Fruit fly (Drosophila melanogaster) whole organism, embryonic: ENCODE measurements around the gene Orp8.
A peak's percentile ranks its signal among the peaks of the same experiment; 100 is the strongest.

Experiments
- Atf-2 ChIP-seq: fragments of 200-800 bp; sonication (Bioruptor generic); optimal IDR thresholded peaks from 2 replicates; lab custom pipeline; 2016; ENCODE audit warnings: missing biosample characterization, missing genetic modification characterization
- Atf6 ChIP-seq: fragments of 200-800 bp; sonication (Bioruptor generic); IDR thresholded peaks from 2 replicates; pipeline ENCODE4 v1.3.6; 2022; ENCODE audit warnings: missing biosample characterization, missing genetic modification characterization
- CG11247 ChIP-seq: fragments of 200-800 bp; sonication (Bioruptor generic); IDR thresholded peaks from 2 replicates; pipeline ENCODE4 v1.3.6; 2022; ENCODE audit warnings: missing biosample characterization, missing genetic modification characterization
- CG11398 ChIP-seq: fragments of 200-800 bp; sonication (Bioruptor generic); optimal IDR thresholded peaks from 2 replicates; lab custom pipeline; 2016; ENCODE audit warnings: missing biosample characterization, missing genetic modification characterization
- CG12155 ChIP-seq: fragments of 200-800 bp; sonication (Bioruptor generic); optimal IDR thresholded peaks from 3 replicates; lab custom pipeline; 2016; ENCODE audit warnings: missing biosample characterization, missing genetic modification characterization
- CG12299 ChIP-seq: fragments of 200-800 bp; sonication (Bioruptor generic); optimal IDR thresholded peaks from 2 replicates; lab custom pipeline; 2018; ENCODE audit warnings: missing biosample characterization, mild to moderate bottlenecking, missing genetic modification characterization
- CG1233 ChIP-seq: fragments of 200-800 bp; sonication (Bioruptor generic); optimal IDR thresholded peaks from 4 replicates; lab custom pipeline; 2018; ENCODE audit warnings: missing biosample characterization, mild to moderate bottlenecking, missing genetic modification characterization
- CG12769 ChIP-seq: fragments of 200-800 bp; sonication (Bioruptor generic); optimal IDR thresholded peaks from 2 replicates; lab custom pipeline; 2019; ENCODE audit warnings: missing biosample characterization, mild to moderate bottlenecking, missing genetic modification characterization, moderate library complexity
- CG15011 ChIP-seq: fragments of 200-800 bp; sonication (Bioruptor generic); optimal IDR thresholded peaks from 3 replicates; lab custom pipeline; 2018; ENCODE audit warnings: missing biosample characterization, mild to moderate bottlenecking, missing genetic modification characterization
- CG15601 ChIP-seq: fragments of 200-800 bp; sonication (Bioruptor generic); optimal IDR thresholded peaks from 3 replicates; lab custom pipeline; 2019; ENCODE audit warnings: missing biosample characterization, mild to moderate bottlenecking, missing genetic modification characterization, moderate library complexity
- CG16779 ChIP-seq: fragments of 200-800 bp; sonication (Bioruptor generic); IDR thresholded peaks from 2 replicates; pipeline ENCODE4 v1.3.6; 2022; ENCODE audit warnings: missing biosample characterization, missing genetic modification characterization
- CG30020 ChIP-seq: fragments of 200-800 bp; optimal IDR thresholded peaks from 2 replicates; lab custom pipeline; 2019; ENCODE audit warnings: missing biosample characterization, mild to moderate bottlenecking, missing genetic modification characterization, moderate library complexity
- CG34376 ChIP-seq: fragments of 200-800 bp; sonication (Bioruptor generic); optimal IDR thresholded peaks from 2 replicates; lab custom pipeline; 2018; ENCODE audit warnings: missing biosample characterization, mild to moderate bottlenecking, missing genetic modification characterization
- CG6689 ChIP-seq: fragments of 200-800 bp; sonication (Bioruptor generic); IDR thresholded peaks from 2 replicates; pipeline ENCODE4 v1.3.6; 2022; ENCODE audit warnings: missing biosample characterization, missing genetic modification characterization
- CG8089 ChIP-seq: fragments of 200-800 bp; sonication (Bioruptor generic); optimal IDR thresholded peaks from 3 replicates; lab custom pipeline; 2016; ENCODE audit warnings: missing biosample characterization, missing genetic modification characterization
- Dad ChIP-seq: fragments of 200-800 bp; sonication (Bioruptor generic); optimal IDR thresholded peaks from 3 replicates; lab custom pipeline; 2016; ENCODE audit warnings: missing biosample characterization, missing genetic modification characterization
- Dll ChIP-seq: fragments of 200-800 bp; sonication (Bioruptor generic); IDR thresholded peaks from 4 replicates; pipeline ENCODE4 v1.3.6; 2022; ENCODE audit warnings: missing biosample characterization, missing genetic modification characterization; ENCODE audit not compliant: partially characterized antibody
- Eip74EF ChIP-seq, 2 experiments: fragments of 200-800 bp in 1 of 2; fragments of >200 bp in 1 of 2; sonication (Bioruptor generic) in 1 of 2; optimal IDR thresholded peaks; 2 replicates each; lab custom pipeline; 2017 to 2019; ENCODE audit warnings: missing biosample characterization in 2 of 2, missing genetic modification characterization in 2 of 2, mild to moderate bottlenecking in 1 of 2, moderate library complexity in 1 of 2
- HmgZ ChIP-seq: fragments of 200-800 bp; sonication (Bioruptor generic); optimal IDR thresholded peaks from 2 replicates; lab custom pipeline; 2018; ENCODE audit warnings: missing biosample characterization, mild to moderate bottlenecking, missing genetic modification characterization
- Hsf ChIP-seq: fragments of 200-800 bp; sonication (Bioruptor generic); optimal IDR thresholded peaks from 3 replicates; lab custom pipeline; 2016; ENCODE audit warnings: missing biosample characterization, missing genetic modification characterization
- Kr ChIP-seq: fragments of 200-800 bp; sonication (Bioruptor generic); optimal IDR thresholded peaks from 2 replicates; lab custom pipeline; 2017; ENCODE audit warnings: missing biosample characterization, mild to moderate bottlenecking, missing genetic modification characterization
- Mad ChIP-seq: fragments of 200-800 bp; sonication (Bioruptor generic); optimal IDR thresholded peaks from 2 replicates; lab custom pipeline; 2016; ENCODE audit warnings: missing biosample characterization, missing genetic modification characterization
- Pdp1 ChIP-seq, 2 experiments: fragments of 200-800 bp; sonication (Bioruptor generic); optimal IDR thresholded peaks; 3 replicates each; lab custom pipeline; 2016; ENCODE audit warnings: missing biosample characterization in 2 of 2, missing genetic modification characterization in 2 of 2, mild to moderate bottlenecking in 1 of 2, moderate library complexity in 1 of 2
- Poxn ChIP-seq: fragments of 200-800 bp; sonication (Bioruptor generic); IDR thresholded peaks from 2 replicates; pipeline ENCODE4 v1.3.6; 2022; ENCODE audit warnings: missing biosample characterization, missing genetic modification characterization
- Sry-β ChIP-seq: fragments of 200-800 bp; sonication (Bioruptor generic); optimal IDR thresholded peaks from 2 replicates; lab custom pipeline; 2018; ENCODE audit warnings: missing biosample characterization, mild to moderate bottlenecking, missing genetic modification characterization, moderate library complexity
- Xbp1 ChIP-seq: fragments of 200-800 bp; sonication (Bioruptor generic); optimal IDR thresholded peaks from 3 replicates; lab custom pipeline; 2016; ENCODE audit warnings: missing biosample characterization, mild to moderate bottlenecking, missing genetic modification characterization
- ase ChIP-seq: fragments of 200-800 bp; sonication (Bioruptor generic); IDR thresholded peaks from 3 replicates; pipeline ENCODE4 v1.3.6; 2022; ENCODE audit warnings: missing biosample characterization, missing genetic modification characterization
- chif ChIP-seq, 2 experiments: fragments of 200-800 bp; sonication (Bioruptor generic); optimal IDR thresholded peaks; 3 replicates each; lab custom pipeline; 2016; ENCODE audit warnings: missing biosample characterization in 2 of 2, missing genetic modification characterization in 2 of 2
- crol ChIP-seq: fragments of 200-800 bp; sonication (Bioruptor generic); IDR thresholded peaks from 2 replicates; pipeline ENCODE4 v1.3.6; 2022; ENCODE audit warnings: missing biosample characterization, missing genetic modification characterization
- crp ChIP-seq, 2 experiments: fragments of 200-800 bp; sonication (Bioruptor generic); optimal IDR thresholded peaks; 2 replicates in 1 of 2; 3 replicates in 1 of 2; lab custom pipeline; 2017; ENCODE audit warnings: missing biosample characterization in 2 of 2, missing genetic modification characterization in 2 of 2, mild to moderate bottlenecking in 1 of 2, moderate library complexity in 1 of 2
- dan ChIP-seq: fragments of 200-800 bp; sonication (Bioruptor generic); IDR thresholded peaks from 2 replicates; pipeline ENCODE4 v1.3.6; 2022; ENCODE audit warnings: missing biosample characterization, missing genetic modification characterization
- exex ChIP-seq: fragments of 200-800 bp; sonication (Bioruptor generic); optimal IDR thresholded peaks from 4 replicates; lab custom pipeline; 2018; ENCODE audit warnings: missing biosample characterization, mild to moderate bottlenecking, missing genetic modification characterization, moderate library complexity
- eyg ChIP-seq: fragments of 200-800 bp; sonication (Bioruptor generic); optimal IDR thresholded peaks from 3 replicates; lab custom pipeline; 2016; ENCODE audit warnings: missing biosample characterization, missing genetic modification characterization
- gem ChIP-seq: fragments of 200-800 bp; sonication (Bioruptor generic); optimal IDR thresholded peaks from 2 replicates; lab custom pipeline; 2019; ENCODE audit warnings: missing biosample characterization, mild to moderate bottlenecking, missing genetic modification characterization, moderate library complexity
- grn ChIP-seq: fragments of 200-800 bp; sonication (Bioruptor generic); optimal IDR thresholded peaks from 3 replicates; lab custom pipeline; 2017; ENCODE audit warnings: missing biosample characterization, missing genetic modification characterization
- gsb-n ChIP-seq: fragments of 200-800 bp; sonication (Bioruptor generic); optimal IDR thresholded peaks from 3 replicates; lab custom pipeline; 2018; ENCODE audit warnings: missing biosample characterization, mild to moderate bottlenecking, missing genetic modification characterization
- jigr1 ChIP-seq: fragments of 200-800 bp; sonication (Bioruptor generic); IDR thresholded peaks from 3 replicates; pipeline ENCODE4 v1.3.6; 2022; ENCODE audit warnings: missing biosample characterization, missing genetic modification characterization
- kni ChIP-seq: fragments of 200-800 bp; sonication (Bioruptor generic); optimal IDR thresholded peaks from 3 replicates; lab custom pipeline; 2017; ENCODE audit warnings: mild to moderate bottlenecking, missing biosample characterization, missing genetic modification reagents, missing genetic modification characterization
- lab ChIP-seq: fragments of 200-800 bp; sonication (Bioruptor generic); optimal IDR thresholded peaks from 3 replicates; lab custom pipeline; 2017; ENCODE audit warnings: missing biosample characterization, missing genetic modification characterization, mild to moderate bottlenecking, moderate library complexity, missing genetic modification reagents
- lov ChIP-seq, 2 experiments: fragments of 200-800 bp in 1 of 2; fragments of >200 bp in 1 of 2; sonication (Bioruptor generic) in 1 of 2; IDR thresholded peaks in 1 of 2; optimal IDR thresholded peaks in 1 of 2; 2 replicates in 1 of 2; 3 replicates in 1 of 2; pipeline versions ENCODE4 v1.3.6 to Lab custom; 2017 to 2022; ENCODE audit warnings: missing biosample characterization in 1 of 2, missing genetic modification characterization in 1 of 2
- maf-S ChIP-seq: fragments of 200-800 bp; sonication (Bioruptor generic); optimal IDR thresholded peaks from 2 replicates; lab custom pipeline; 2016; ENCODE audit warnings: missing biosample characterization, missing genetic modification characterization
- mirr ChIP-seq: fragments of 200-800 bp; sonication (Bioruptor generic); optimal IDR thresholded peaks from 3 replicates; lab custom pipeline; 2018; ENCODE audit warnings: missing biosample characterization, mild to moderate bottlenecking, missing genetic modification characterization
- pros ChIP-seq: fragments of 200-800 bp; sonication (Bioruptor generic); optimal IDR thresholded peaks from 3 replicates; lab custom pipeline; 2019; ENCODE audit warnings: missing biosample characterization, mild to moderate bottlenecking, missing genetic modification characterization, moderate library complexity
- repo ChIP-seq: fragments of 200-800 bp; sonication (Bioruptor generic); optimal IDR thresholded peaks from 2 replicates; lab custom pipeline; 2016; ENCODE audit warnings: missing biosample characterization, missing genetic modification characterization
- rib ChIP-seq: fragments of 200-800 bp; sonication (Bioruptor generic); IDR thresholded peaks from 2 replicates; pipeline ENCODE4 v1.3.6; 2022; ENCODE audit warnings: missing biosample characterization, missing genetic modification characterization
- seq ChIP-seq: fragments of 200-800 bp; sonication (Bioruptor generic); IDR thresholded peaks from 2 replicates; pipeline ENCODE4 v1.3.6; 2022; ENCODE audit warnings: missing biosample characterization, missing genetic modification characterization
- sim ChIP-seq: fragments of 200-800 bp; sonication (Bioruptor generic); IDR thresholded peaks from 2 replicates; pipeline ENCODE4 v1.3.6; 2022; ENCODE audit warnings: missing biosample characterization, missing genetic modification characterization
- ssp ChIP-seq: fragments of 200-800 bp; sonication (Bioruptor generic); IDR thresholded peaks from 2 replicates; pipeline ENCODE4 v1.3.6; 2022; ENCODE audit warnings: missing biosample characterization, missing genetic modification characterization
- sug ChIP-seq: fragments of 200-800 bp; optimal IDR thresholded peaks from 2 replicates; lab custom pipeline; 2019; ENCODE audit warnings: missing biosample characterization, mild to moderate bottlenecking, missing genetic modification characterization, moderate library complexity
- vvl ChIP-seq: fragments of 200-800 bp; sonication (Bioruptor generic); IDR thresholded peaks from 2 replicates; pipeline ENCODE4 v1.3.6; 2022; ENCODE audit warnings: missing biosample characterization, missing genetic modification characterization

Gene Orp8

dm6 chr3R:20316599-20316998, 7.5 kb downstream of the Orp8 start:
- TF ChIP-seq CG1233 (GFP tag; lab: Kevin White, UChicago) (no peak), Mad (GFP tag; lab: Kevin White, UChicago) (no peak), CG8089 (GFP tag; lab: Kevin White, UChicago) (no peak), CG34376 (GFP tag; lab: Kevin White, UChicago) (peak; percentile 46), CG6689 (no peak), Xbp1 (no peak), CG12299 (tag; lab: Kevin White, UChicago) (no peak), Atf-2 (GFP tag; lab: Kevin White, UChicago) (no peak), eyg (GFP tag; lab: Kevin White, UChicago) (no peak), Poxn (GFP tag; lab: Robert Waterston, UW) (no peak), mirr (GFP tag; lab: Kevin White, UChicago) (peak; percentile 66), kni (GFP tag; lab: Kevin White, UChicago) (no peak), Pdp1 (GFP tag; optimal IDR thresholded peaks at IDR 0.05; lab: Kevin White, UChicago) (peak in 1 of 2 experiments; percentile 66), gem (peak; percentile 54), grn (GFP tag; lab: Kevin White, UChicago) (peak; percentile 53), Sry-β (no peak), rib (no peak), crp (GFP tag; optimal IDR thresholded peaks at IDR 0.05; lab: Kevin White, UChicago) (no peak), sug (peak; percentile 76), CG16779 (GFP tag; lab: Robert Waterston, UW) (no peak), pros (GFP tag; lab: Kevin White, UChicago) (no peak), gsb-n (no peak), exex (peak; percentile 75), ase (no peak), CG12769 (tag; lab: Kevin White, UChicago) (no peak), ssp (no peak), sim (no peak), HmgZ (no peak)

dm6 chr3R:20317402-20318165, 8.4 kb downstream of the Orp8 start:
- TF ChIP-seq Dll (GFP tag; lab: Robert Waterston, UW) (0 out of 4 replicates have a peak, but pooled peaks have one; percentile 13), lab (GFP tag; lab: Kevin White, UChicago) (peak; percentile 66), chif (GFP tag; optimal IDR thresholded peaks at IDR 0.05; lab: Kevin White, UChicago) (no peak), maf-S (no peak), CG11247 (no peak), jigr1 (GFP tag; lab: Robert Waterston, UW) (no peak), seq (no peak), repo (GFP tag; lab: Kevin White, UChicago) (no peak), CG11398 (GFP tag; lab: Kevin White, UChicago) (no peak), Hsf (GFP tag; lab: Kevin White, UChicago) (no peak), crol (peak; percentile 61; the same call in 1 of the 2 replicates), Eip74EF (GFP tag; optimal IDR thresholded peaks at IDR 0.05; lab: Kevin White, UChicago) (no peak), Atf6 (GFP tag; lab: Robert Waterston, UW) (peak; percentile 18; the same call in 1 of the 2 replicates), CG30020 (tag; lab: Kevin White, UChicago) (no peak), CG12155 (GFP tag; lab: Kevin White, UChicago) (no peak), exex (peak; percentile 53), Kr (GFP tag; lab: Kevin White, UChicago) (no peak), CG15601 (tag; lab: Kevin White, UChicago) (no peak), lov (optimal IDR thresholded peaks at IDR 0.05; lab: Kevin White, UChicago) (no peak), lov (GFP tag; IDR thresholded peaks at IDR 0.05; lab: Robert Waterston, UW) (0 out of 3 replicates have a peak, but pooled peaks have one; percentile 23), CG15011 (GFP tag; lab: Kevin White, UChicago) (no peak), Dad (GFP tag; lab: Kevin White, UChicago) (no peak), dan (GFP tag; lab: Robert Waterston, UW) (no peak), vvl (GFP tag; lab: Robert Waterston, UW) (no peak)
